Fruit fly (Drosophila melanogaster): ENCODE measurements around the gene CG4502.

- TF ChIP-seq esn (GFP tag; optimal IDR thresholded peaks at IDR 0.05) (no peak), CG4318 (GFP tag; optimal IDR thresholded peaks at IDR 0.05) (no peak), Hr4 (GFP tag; optimal IDR thresholded peaks at IDR 0.05) (no peak), pdm3 (GFP tag; optimal IDR thresholded peaks at IDR 0.05) (no peak), CG34406 (GFP tag; optimal IDR thresholded peaks at IDR 0.05) (no peak)
These were observed 13.9 kb upstream of the CG4502 start for dm6 chr2L:7217931-7218330.

Data from whole organism, prepupa.